Worm (Caenorhabditis elegans) whole organism, L4 larva: ENCODE data around the gene srx-21.
A peak's percentile ranks its signal among the peaks of the same experiment; 100 is the strongest.

Source experiments
- D1046.2 ChIP-seq: fragments of 200-800 bp; sonication (Bioruptor generic); IDR thresholded peaks from 2 replicates; pipeline ENCODE4 v1.3.6; 2022; ENCODE audit warnings: missing genetic modification characterization, missing compliant biosample characterization
- Y105C5A.15 ChIP-seq: fragments of 200-800 bp; sonication (Bioruptor generic); IDR thresholded peaks from 2 replicates; pipeline ENCODE4 v1.3.6; 2022; ENCODE audit warnings: missing genetic modification characterization, missing compliant biosample characterization
- ZK337.2 ChIP-seq: fragments of 200-800 bp; sonication (Bioruptor generic); IDR thresholded peaks from 2 replicates; pipeline ENCODE4 v1.3.6; 2022; ENCODE audit warnings: missing genetic modification reagents, missing genetic modification characterization, missing compliant biosample characterization
- aly-2 ChIP-seq: sonication (generic microtip); optimal IDR thresholded peaks from 2 replicates; lab custom pipeline; 2018; ENCODE audit warnings: missing biosample characterization, missing genetic modification characterization
- arid-1 ChIP-seq: fragments of 200-800 bp; sonication (Bioruptor generic); conservative IDR thresholded peaks from 2 replicates; pipeline ENCODE4 v1.3.6; 2022; ENCODE audit warnings: missing genetic modification reagents, missing genetic modification characterization, missing compliant biosample characterization
- ceh-62 ChIP-seq: sonication (generic microtip); optimal IDR thresholded peaks from 2 replicates; lab custom pipeline; 2017; ENCODE audit warnings: missing biosample characterization, missing genetic modification characterization
- cey-2 ChIP-seq: sonication (generic microtip); optimal IDR thresholded peaks from 3 replicates; lab custom pipeline; 2017; ENCODE audit warnings: missing genetic modification characterization, mild to moderate bottlenecking, missing compliant biosample characterization, antibody characterized with exemption, borderline replicate concordance; ENCODE audit not compliant: insufficient read depth
- daf-12 ChIP-seq: fragments of 150-350 bp; optimal IDR thresholded peaks from 2 replicates; lab custom pipeline; 2014; ENCODE audit warnings: missing biosample characterization, missing genetic modification reagents, missing genetic modification characterization
- daf-16 ChIP-seq, 3 experiments: sonication (generic microtip); optimal IDR thresholded peaks; 2 replicates each; lab custom pipeline; 2016 to 2017; ENCODE audit warnings: missing genetic modification characterization in 3 of 3, missing genetic modification reagents in 3 of 3, mild to moderate bottlenecking in 2 of 3, missing compliant biosample characterization in 2 of 3, missing biosample characterization in 1 of 3, moderate library complexity in 1 of 3
- dmd-8 ChIP-seq: fragments of 200-800 bp; sonication (Bioruptor generic); IDR thresholded peaks from 2 replicates; pipeline ENCODE4 v1.3.6; 2022; ENCODE audit warnings: missing genetic modification characterization, missing compliant biosample characterization
- dpl-1 ChIP-seq: fragments of 150-350 bp; optimal IDR thresholded peaks from 2 replicates; lab custom pipeline; 2014; ENCODE audit warnings: missing biosample characterization, missing genetic modification reagents, missing genetic modification characterization
- egl-43 ChIP-seq: fragments of 200-800 bp; sonication (Bioruptor generic); IDR thresholded peaks from 2 replicates; pipeline ENCODE4 v1.3.6; 2022; ENCODE audit warnings: missing genetic modification reagents, missing genetic modification characterization, missing compliant biosample characterization
- hlh-11 ChIP-seq: fragments of 200-800 bp; sonication (Bioruptor generic); optimal IDR thresholded peaks from 2 replicates; lab custom pipeline; 2018; ENCODE audit warnings: mild to moderate bottlenecking, missing genetic modification characterization, missing compliant biosample characterization
- lim-7 ChIP-seq: fragments of 200-800 bp; sonication (Bioruptor generic); IDR thresholded peaks from 2 replicates; pipeline ENCODE4 v1.3.6; 2022; ENCODE audit warnings: missing genetic modification characterization, missing compliant biosample characterization
- lin-1 ChIP-seq: fragments of 200-800 bp; sonication (Bioruptor generic); IDR thresholded peaks from 2 replicates; pipeline ENCODE4 v1.3.6; 2022; ENCODE audit warnings: missing genetic modification reagents, missing genetic modification characterization, missing compliant biosample characterization
- lin-13 ChIP-seq: fragments of 150-350 bp; optimal IDR thresholded peaks from 2 replicates; lab custom pipeline; 2014; ENCODE audit warnings: missing biosample characterization, missing genetic modification reagents, missing genetic modification characterization
- lin-39 ChIP-seq: fragments of 150-350 bp; optimal IDR thresholded peaks from 2 replicates; lab custom pipeline; 2014; ENCODE audit warnings: missing biosample characterization, missing genetic modification reagents, missing genetic modification characterization
- madf-9 ChIP-seq: fragments of 200-800 bp; sonication (Bioruptor generic); conservative IDR thresholded peaks from 2 replicates; pipeline ENCODE4 v1.3.6; 2022; ENCODE audit warnings: missing genetic modification reagents, missing genetic modification characterization, missing compliant biosample characterization
- mdl-1 ChIP-seq, 2 experiments: fragments of 150-350 bp in 1 of 2; sonication (generic microtip) in 1 of 2; optimal IDR thresholded peaks; 2 replicates each; lab custom pipeline; 2014 to 2017; ENCODE audit warnings: missing biosample characterization in 2 of 2, missing genetic modification characterization in 2 of 2
- mdt-29 ChIP-seq: fragments of 200-800 bp; sonication (Bioruptor generic); IDR thresholded peaks from 2 replicates; pipeline ENCODE4 v1.3.6; 2022; ENCODE audit warnings: missing genetic modification reagents, missing genetic modification characterization, missing compliant biosample characterization
- nhr-11 ChIP-seq: fragments of 150-350 bp; optimal IDR thresholded peaks from 2 replicates; lab custom pipeline; 2014; ENCODE audit warnings: missing biosample characterization, missing genetic modification characterization
- nhr-111 ChIP-seq: fragments of 200-800 bp; sonication (Bioruptor generic); optimal IDR thresholded peaks from 2 replicates; lab custom pipeline; 2018; ENCODE audit warnings: mild to moderate bottlenecking, missing genetic modification characterization, missing compliant biosample characterization
- nhr-41 ChIP-seq: fragments of 200-800 bp; sonication (Bioruptor generic); IDR thresholded peaks from 2 replicates; pipeline ENCODE4 v1.3.6; 2022; ENCODE audit warnings: missing genetic modification reagents, missing genetic modification characterization, missing compliant biosample characterization
- nhr-6 ChIP-seq: fragments of 150-350 bp; optimal IDR thresholded peaks from 2 replicates; lab custom pipeline; 2014; ENCODE audit warnings: missing biosample characterization, missing genetic modification characterization
- nhr-76 ChIP-seq: fragments of 150-350 bp; optimal IDR thresholded peaks from 2 replicates; lab custom pipeline; 2014; ENCODE audit warnings: missing biosample characterization, missing genetic modification characterization
- nhr-77 ChIP-seq: fragments of 150-350 bp; optimal IDR thresholded peaks from 2 replicates; lab custom pipeline; 2014; ENCODE audit warnings: missing biosample characterization, missing genetic modification characterization
- pha-4 ChIP-seq, 2 experiments: fragments of 150-350 bp in 1 of 2; fragments of 200-800 bp in 1 of 2; sonication (Bioruptor generic) in 1 of 2; IDR thresholded peaks in 1 of 2; optimal IDR thresholded peaks in 1 of 2; 2 replicates each; pipeline versions ENCODE4 v1.3.6 to Lab custom; 2014 to 2022; ENCODE audit warnings: missing genetic modification characterization in 2 of 2, missing genetic modification reagents in 2 of 2, missing biosample characterization in 1 of 2, missing compliant biosample characterization in 1 of 2
- saeg-2 ChIP-seq: fragments of 200-800 bp; sonication (Bioruptor generic); IDR thresholded peaks from 2 replicates; pipeline ENCODE4 v1.3.6; 2022; ENCODE audit warnings: missing genetic modification reagents, missing genetic modification characterization, missing compliant biosample characterization
- snpc-1.2 ChIP-seq: fragments of 200-800 bp; sonication (Bioruptor generic); IDR thresholded peaks from 2 replicates; pipeline ENCODE4 v1.3.6; 2022; ENCODE audit warnings: missing genetic modification reagents, missing genetic modification characterization, missing compliant biosample characterization
- snpc-4 ChIP-seq: fragments of 150-350 bp; optimal IDR thresholded peaks from 2 replicates; lab custom pipeline; 2014; ENCODE audit warnings: missing biosample characterization, missing genetic modification characterization
- spr-3 ChIP-seq: fragments of 200-800 bp; sonication (Bioruptor generic); optimal IDR thresholded peaks from 2 replicates; lab custom pipeline; 2018; ENCODE audit warnings: mild to moderate bottlenecking, missing genetic modification characterization, missing compliant biosample characterization
- unc-39 ChIP-seq: sonication (generic microtip); optimal IDR thresholded peaks from 2 replicates; lab custom pipeline; 2017; ENCODE audit warnings: missing biosample characterization, missing genetic modification characterization
- vab-7 ChIP-seq: fragments of 200-800 bp; sonication (Bioruptor generic); IDR thresholded peaks from 2 replicates; pipeline ENCODE4 v1.3.6; 2022; ENCODE audit warnings: missing genetic modification reagents, missing genetic modification characterization, missing compliant biosample characterization
- zfp-3 ChIP-seq: fragments of 200-800 bp; sonication (Bioruptor generic); conservative IDR thresholded peaks from 2 replicates; pipeline ENCODE4 v1.3.6; 2022; ENCODE audit warnings: missing genetic modification reagents, missing genetic modification characterization, missing compliant biosample characterization
- ztf-7 ChIP-seq: fragments of 150-350 bp; optimal IDR thresholded peaks from 2 replicates; lab custom pipeline; 2014; ENCODE audit warnings: missing biosample characterization, missing genetic modification characterization

Gene srx-21

ce11 chrV:727484-728351, 50.9 kb downstream of the srx-21 start, which contains the start of the genes icl-1 and srh-2 (continued):
- peak; percentile 43; the same call in 1 of the 2 replicates for TF ChIP-seq pha-4 (GFP tag; IDR thresholded peaks at IDR 0.05; lab: Robert Waterston, UW)
- no peak for TF ChIP-seq pha-4 (tag; optimal IDR thresholded peaks at IDR 0.05; lab: Kevin White, UChicago)
- no peak for TF ChIP-seq nhr-76 (tag; lab: Kevin White, UChicago)
- TF ChIP-seq spr-3 (GFP tag; lab: Kevin White, UChicago): peak; percentile 48
- no peak for TF ChIP-seq daf-12 (tag; lab: Kevin White, UChicago)
- TF ChIP-seq vab-7 (GFP tag; lab: Robert Waterston, UW): no peak
- no peak for TF ChIP-seq lim-7
- TF ChIP-seq nhr-111 (GFP tag; lab: Kevin White, UChicago): peak; percentile 82
- peak; percentile 50 to 83 for TF ChIP-seq daf-16 (GFP tag; optimal IDR thresholded peaks at IDR 0.05; lab: Kevin White, UChicago)
- peak; percentile 97 for TF ChIP-seq daf-16 (tag; optimal IDR thresholded peaks at IDR 0.05; lab: Kevin White, UChicago)
- no peak for TF ChIP-seq madf-9 (GFP tag; lab: Robert Waterston, UW)
- peak; percentile 36 for TF ChIP-seq nhr-11 (tag; lab: Kevin White, UChicago)
- TF ChIP-seq D1046.2: no peak; the same call in 1 of the 2 replicates
- TF ChIP-seq mdt-29: peak; percentile 48; the same call in 1 of the 2 replicates
- no peak for TF ChIP-seq aly-2 (tag; lab: Kevin White, UChicago)
- TF ChIP-seq Y105C5A.15 (GFP tag; lab: Robert Waterston, UW): no peak
- no peak for TF ChIP-seq nhr-41 (GFP tag; lab: Robert Waterston, UW)
- peak; percentile 48 for TF ChIP-seq zfp-3 (GFP tag; lab: Robert Waterston, UW)
- peak; percentile 29 for TF ChIP-seq nhr-77 (tag; lab: Kevin White, UChicago)
- TF ChIP-seq snpc-1.2 (GFP tag; lab: Robert Waterston, UW): peak; percentile 58; the same call in 1 of the 2 replicates
- TF ChIP-seq arid-1 (GFP tag; lab: Robert Waterston, UW): no peak; the same call in none of the 2 replicates
- TF ChIP-seq lin-1 (GFP tag; lab: Robert Waterston, UW): 0 out of 2 replicates have a peak, but pooled peaks have one; percentile 23
- peak; percentile 57; the same call in 1 of the 2 replicates for TF ChIP-seq saeg-2 (GFP tag; lab: Robert Waterston, UW)
- no peak for TF ChIP-seq cey-2 (tag; lab: Kevin White, UChicago)
- TF ChIP-seq nhr-6 (tag; lab: Kevin White, UChicago): peak; percentile 60
- no peak for TF ChIP-seq ZK337.2 (GFP tag; lab: Robert Waterston, UW)
- no peak for TF ChIP-seq lin-13 (GFP tag; lab: Kevin White, UChicago)
- TF ChIP-seq hlh-11 (tag; lab: Kevin White, UChicago): peak; percentile 84
- TF ChIP-seq lin-39 (tag; lab: Kevin White, UChicago): no peak
- TF ChIP-seq unc-39 (tag; lab: Kevin White, UChicago): no peak
- no peak for TF ChIP-seq ceh-62
- TF ChIP-seq egl-43 (GFP tag; lab: Robert Waterston, UW): peak; percentile 73
- peak; percentile 1 for TF ChIP-seq dpl-1
- TF ChIP-seq snpc-4 (tag; lab: Kevin White, UChicago): no peak
- TF ChIP-seq ztf-7 (tag; lab: Kevin White, UChicago): no peak
- peak; percentile 66 to 75 for TF ChIP-seq mdl-1 (tag; optimal IDR thresholded peaks at IDR 0.05; lab: Kevin White, UChicago)
- no peak; the same call in 1 of the 2 replicates for TF ChIP-seq dmd-8 (GFP tag; lab: Robert Waterston, UW)
- TF ChIP-seq, all 104 proteins: peak for 42
